Worm (Caenorhabditis elegans) whole organism, young adult: ENCODE measurements around the gene ints-6.
A peak's percentile ranks its signal among the peaks of the same experiment; 100 is the strongest.

Source experiments
- B0336.3 ChIP-seq: fragments of 200-800 bp; sonication (Bioruptor generic); IDR thresholded peaks from 2 replicates; pipeline ENCODE4 v1.3.6; 2022; ENCODE audit warnings: missing genetic modification characterization, missing compliant biosample characterization
- F23B12.7 ChIP-seq: sonication (generic microtip); optimal IDR thresholded peaks from 2 replicates; lab custom pipeline; 2017; ENCODE audit warnings: missing genetic modification characterization, mild to moderate bottlenecking, missing compliant biosample characterization, antibody characterized with exemption, moderate library complexity; ENCODE audit not compliant: insufficient read depth
- F49E8.2 ChIP-seq: sonication (generic microtip); optimal IDR thresholded peaks from 3 replicates; lab custom pipeline; 2017; ENCODE audit warnings: missing genetic modification characterization, mild to moderate bottlenecking, missing compliant biosample characterization, antibody characterized with exemption, moderate library complexity; ENCODE audit not compliant: insufficient read depth
- K12H6.12 ChIP-seq: fragments of 200-800 bp; sonication (Bioruptor generic); optimal IDR thresholded peaks from 2 replicates; lab custom pipeline; 2018; ENCODE audit warnings: mild to moderate bottlenecking, missing genetic modification characterization, missing compliant biosample characterization
- Y53G8AR.9 ChIP-seq: fragments of 200-800 bp; sonication (Bioruptor generic); conservative IDR thresholded peaks from 2 replicates; pipeline ENCODE4 v1.3.6; 2022; ENCODE audit warnings: missing genetic modification reagents, missing genetic modification characterization, missing compliant biosample characterization
- Y67H2A.10 ChIP-seq: fragments of 200-800 bp; sonication (Bioruptor generic); conservative IDR thresholded peaks from 2 replicates; pipeline ENCODE4 v1.3.6; 2022; ENCODE audit warnings: missing genetic modification reagents, missing genetic modification characterization, missing compliant biosample characterization
- Y95B8A.8 ChIP-seq: fragments of 200-800 bp; sonication (Bioruptor generic); IDR thresholded peaks from 2 replicates; pipeline ENCODE4 v1.3.6; 2022; ENCODE audit warnings: missing genetic modification reagents, missing genetic modification characterization, missing compliant biosample characterization
- athp-1 ChIP-seq: sonication (generic microtip); optimal IDR thresholded peaks from 2 replicates; lab custom pipeline; 2017; ENCODE audit warnings: mild to moderate bottlenecking, missing genetic modification characterization, missing compliant biosample characterization
- attf-5 ChIP-seq: fragments of 200-800 bp; sonication (Bioruptor generic); optimal IDR thresholded peaks from 2 replicates; lab custom pipeline; 2018; ENCODE audit warnings: mild to moderate bottlenecking, missing genetic modification characterization, missing compliant biosample characterization
- ceh-100 ChIP-seq: fragments of 200-800 bp; sonication (Bioruptor generic); IDR thresholded peaks from 2 replicates; pipeline ENCODE4 v1.3.6; 2022; ENCODE audit warnings: missing genetic modification reagents, missing genetic modification characterization, missing compliant biosample characterization
- ceh-27 ChIP-seq: fragments of 200-800 bp; sonication (Bioruptor generic); optimal IDR thresholded peaks from 2 replicates; lab custom pipeline; 2018; ENCODE audit warnings: mild to moderate bottlenecking, missing genetic modification characterization, moderate library complexity, missing compliant biosample characterization
- chd-7 ChIP-seq: sonication (generic microtip); optimal IDR thresholded peaks from 2 replicates; lab custom pipeline; 2016; ENCODE audit warnings: mild to moderate bottlenecking, missing genetic modification characterization, moderate library complexity, missing compliant biosample characterization
- die-1 ChIP-seq: sonication (generic microtip); optimal IDR thresholded peaks from 2 replicates; lab custom pipeline; 2016; ENCODE audit warnings: missing genotype, mild to moderate bottlenecking, missing genetic modification characterization, missing compliant biosample characterization
- dox-1 ChIP-seq: fragments of 200-800 bp; sonication (Bioruptor generic); IDR thresholded peaks from 2 replicates; pipeline ENCODE4 v1.3.6; 2022; ENCODE audit warnings: missing genetic modification reagents, missing genetic modification characterization, missing compliant biosample characterization
- dpff-1 ChIP-seq: sonication (generic microtip); optimal IDR thresholded peaks from 2 replicates; lab custom pipeline; 2017; ENCODE audit warnings: mild to moderate bottlenecking, missing genetic modification characterization, missing compliant biosample characterization
- dpl-1 ChIP-seq: fragments of 150-350 bp; optimal IDR thresholded peaks from 2 replicates; lab custom pipeline; 2014; ENCODE audit warnings: missing biosample characterization, missing genetic modification reagents, missing genetic modification characterization
- egl-44 ChIP-seq: fragments of 200-800 bp; sonication (Bioruptor generic); IDR thresholded peaks from 2 replicates; pipeline ENCODE4 v1.3.6; 2022; ENCODE audit warnings: missing genetic modification reagents, missing genetic modification characterization, missing compliant biosample characterization
- ekl-4 ChIP-seq: fragments of 200-800 bp; sonication (Bioruptor generic); IDR thresholded peaks from 2 replicates; pipeline ENCODE4 v1.3.6; 2022; ENCODE audit warnings: missing genetic modification reagents, missing genetic modification characterization, missing compliant biosample characterization
- gei-17 ChIP-seq: fragments of 200-800 bp; sonication (Bioruptor generic); optimal IDR thresholded peaks from 2 replicates; lab custom pipeline; 2018; ENCODE audit warnings: mild to moderate bottlenecking, missing genetic modification characterization, missing compliant biosample characterization
- hmg-1.2 ChIP-seq: fragments of 200-800 bp; sonication (Bioruptor generic); IDR thresholded peaks from 2 replicates; pipeline ENCODE4 v1.3.6; 2022; ENCODE audit warnings: missing genetic modification reagents, missing genetic modification characterization, missing compliant biosample characterization
- hrde-1 ChIP-seq: sonication (generic microtip); optimal IDR thresholded peaks from 2 replicates; lab custom pipeline; 2016; ENCODE audit warnings: missing genetic modification characterization, mild to moderate bottlenecking, missing compliant biosample characterization, moderate library complexity, missing genotype, missing genetic modification reagents, borderline replicate concordance
- lin-26 ChIP-seq: fragments of 200-800 bp; sonication (Bioruptor generic); IDR thresholded peaks from 2 replicates; pipeline ENCODE4 v1.3.6; 2022; ENCODE audit warnings: missing genetic modification reagents, missing genetic modification characterization, missing compliant biosample characterization
- lin-35 ChIP-seq, 3 experiments: fragments of 150-350 bp in 2 of 3; sonication (generic microtip) in 1 of 3; optimal IDR thresholded peaks; 2 replicates each; lab custom pipeline; 2014 to 2018; ENCODE audit warnings: missing biosample characterization in 3 of 3, missing genetic modification characterization in 3 of 3, missing genetic modification reagents in 3 of 3
- lin-54 ChIP-seq: fragments of 200-800 bp; sonication (Bioruptor generic); optimal IDR thresholded peaks from 2 replicates; lab custom pipeline; 2018; ENCODE audit warnings: mild to moderate bottlenecking, missing genetic modification characterization, missing compliant biosample characterization
- lsl-1 ChIP-seq: fragments of 200-800 bp; sonication (Bioruptor generic); optimal IDR thresholded peaks from 2 replicates; lab custom pipeline; 2018; ENCODE audit warnings: mild to moderate bottlenecking, missing genetic modification characterization, moderate library complexity, missing compliant biosample characterization
- madf-3 ChIP-seq: fragments of 200-800 bp; sonication (Bioruptor generic); IDR thresholded peaks from 2 replicates; pipeline ENCODE4 v1.3.6; 2022; ENCODE audit warnings: missing genetic modification reagents, missing genetic modification characterization, missing compliant biosample characterization
- madf-6 ChIP-seq: fragments of 200-800 bp; sonication (Bioruptor generic); IDR thresholded peaks from 2 replicates; pipeline ENCODE4 v1.3.6; 2022; ENCODE audit warnings: missing genetic modification reagents, missing genetic modification characterization, missing compliant biosample characterization
- madf-8 ChIP-seq: fragments of 200-800 bp; sonication (Bioruptor generic); conservative IDR thresholded peaks from 2 replicates; pipeline ENCODE4 v1.3.6; 2022; ENCODE audit warnings: missing genetic modification reagents, missing genetic modification characterization, missing compliant biosample characterization
- mcd-1 ChIP-seq: fragments of 200-800 bp; sonication (Bioruptor generic); IDR thresholded peaks from 2 replicates; pipeline ENCODE4 v1.3.6; 2022; ENCODE audit warnings: missing genetic modification reagents, missing genetic modification characterization, missing compliant biosample characterization
- nfya-1 ChIP-seq: sonication (generic microtip); optimal IDR thresholded peaks from 2 replicates; lab custom pipeline; 2017; ENCODE audit warnings: antibody characterized with exemption, missing compliant biosample characterization, missing genetic modification characterization, borderline replicate concordance; ENCODE audit not compliant: insufficient read depth
- nhr-80 ChIP-seq: sonication (generic microtip); optimal IDR thresholded peaks from 2 replicates; lab custom pipeline; 2016; ENCODE audit warnings: missing genetic modification characterization, missing compliant biosample characterization
- pbrm-1 ChIP-seq: fragments of 200-800 bp; sonication (Bioruptor generic); IDR thresholded peaks from 2 replicates; pipeline ENCODE4 v1.3.6; 2022; ENCODE audit warnings: missing genetic modification reagents, missing genetic modification characterization, missing compliant biosample characterization
- rcor-1 ChIP-seq: fragments of 200-800 bp; sonication (Bioruptor generic); IDR thresholded peaks from 2 replicates; pipeline ENCODE4 v1.3.6; 2022; ENCODE audit warnings: missing genetic modification reagents, missing genetic modification characterization, missing compliant biosample characterization
- rec-8 ChIP-seq, 2 experiments: sonication (generic microtip); optimal IDR thresholded peaks; 2 replicates each; lab custom pipeline; 2016; ENCODE audit warnings: mild to moderate bottlenecking in 2 of 2, missing genetic modification characterization in 2 of 2, missing genetic modification reagents in 2 of 2, missing genotype in 2 of 2, missing biosample characterization in 1 of 2, missing compliant biosample characterization in 1 of 2, moderate library complexity in 1 of 2
- snpc-4 ChIP-seq, 5 experiments: fragments of 150-350 bp in 1 of 5; sonication (generic microtip) in 4 of 5; optimal IDR thresholded peaks; 2 replicates each; lab custom pipeline; 2014 to 2018; ENCODE audit warnings: missing genetic modification characterization in 5 of 5, missing biosample characterization in 3 of 5, antibody characterized with exemption in 2 of 5, mild to moderate bottlenecking in 2 of 5, missing compliant biosample characterization in 2 of 5, missing genotype in 2 of 5, moderate library complexity in 2 of 5, missing genetic modification reagents in 1 of 5
- tbp1 ChIP-seq: fragments of 200-800 bp; sonication (Bioruptor generic); optimal IDR thresholded peaks from 2 replicates; lab custom pipeline; 2018; ENCODE audit warnings: mild to moderate bottlenecking, missing genetic modification characterization, missing compliant biosample characterization
- tlf-1 ChIP-seq: fragments of 200-800 bp; sonication (Bioruptor generic); optimal IDR thresholded peaks from 2 replicates; lab custom pipeline; 2018; ENCODE audit warnings: mild to moderate bottlenecking, missing genetic modification characterization, missing compliant biosample characterization
- unc-130 ChIP-seq: sonication (generic microtip); optimal IDR thresholded peaks from 2 replicates; lab custom pipeline; 2016; ENCODE audit warnings: missing genetic modification reagents, missing genetic modification characterization, missing compliant biosample characterization
- ztf-18 ChIP-seq: sonication (generic microtip); optimal IDR thresholded peaks from 2 replicates; lab custom pipeline; 2016; ENCODE audit warnings: missing genotype, mild to moderate bottlenecking, missing genetic modification characterization, missing compliant biosample characterization
- ztf-22 ChIP-seq: fragments of 200-800 bp; sonication (Bioruptor generic); optimal IDR thresholded peaks from 2 replicates; lab custom pipeline; 2018; ENCODE audit warnings: mild to moderate bottlenecking, missing genetic modification characterization, moderate library complexity, missing compliant biosample characterization
- ztf-25 ChIP-seq: fragments of 200-800 bp; sonication (Bioruptor generic); IDR thresholded peaks from 2 replicates; pipeline ENCODE4 v1.3.6; 2022; ENCODE audit warnings: missing genetic modification reagents, missing genetic modification characterization, missing compliant biosample characterization
- ztf-28 ChIP-seq: fragments of 200-800 bp; sonication (Bioruptor generic); IDR thresholded peaks from 2 replicates; pipeline ENCODE4 v1.3.6; 2022; ENCODE audit warnings: missing genetic modification reagents, missing genetic modification characterization, missing compliant biosample characterization

The ints-6 gene

ce11 chrIV:8686510-8686909 is 5.0 kb upstream of the ints-6 start, which contains the start of gene pole-2 (continued):
- no peak for TF ChIP-seq die-1 (tag; lab: Kevin White, UChicago)
- no peak for TF ChIP-seq ztf-28 (GFP tag; lab: Robert Waterston, UW)
- no peak for TF ChIP-seq gei-17 (GFP tag; lab: Kevin White, UChicago)
- TF ChIP-seq Y53G8AR.9 (GFP tag; lab: Robert Waterston, UW): 0 out of 2 replicates have a peak, but pooled peaks have one; percentile 40
- peak; percentile 3 for TF ChIP-seq F49E8.2 (tag; lab: Kevin White, UChicago)

- TF ChIP-seq Y95B8A.8 (0 out of 2 replicates have a peak, but pooled peaks have one; percentile 11), athp-1 (no peak), ceh-27 (GFP tag; lab: Kevin White, UChicago) (no peak), ekl-4 (GFP tag; lab: Robert Waterston, UW) (no peak), Y67H2A.10 (GFP tag; lab: Robert Waterston, UW) (no peak), lin-54 (no peak)
- TF ChIP-seq, all 124 proteins: peak for 1
Measured at ce11 chrIV:8686966-8687365, 4.6 kb upstream of the ints-6 start.

- TF ChIP-seq lin-35 (GFP tag; optimal IDR thresholded peaks at IDR 0.05; lab: Kevin White, UChicago) (peak; percentile 49 to 94 (median 60)), Y67H2A.10 (GFP tag; lab: Robert Waterston, UW) (no peak), madf-8 (GFP tag; lab: Robert Waterston, UW) (no peak), madf-6 (GFP tag; lab: Robert Waterston, UW) (peak; percentile 65; the same call in 1 of the 2 replicates), dpl-1 (GFP tag; lab: Kevin White, UChicago) (peak; percentile 73), tbp1 (GFP tag; lab: Kevin White, UChicago) (peak; percentile 21), snpc-4 (GFP tag; optimal IDR thresholded peaks at IDR 0.05; lab: Kevin White, UChicago) (peak; percentile 37), snpc-4 (tag; optimal IDR thresholded peaks at IDR 0.05; lab: Kevin White, UChicago) (peak; percentile 51 to 57 (median 55)), ztf-25 (GFP tag; lab: Robert Waterston, UW) (no peak), K12H6.12 (tag; lab: Kevin White, UChicago) (no peak), hrde-1 (tag; lab: Kevin White, UChicago) (no peak), ztf-22 (GFP tag; lab: Kevin White, UChicago) (no peak), B0336.3 (GFP tag; lab: Robert Waterston, UW) (0 out of 2 replicates have a peak, but pooled peaks have one; percentile 42), nfya-1 (tag; lab: Kevin White, UChicago) (no peak), mcd-1 (GFP tag; lab: Robert Waterston, UW) (peak; percentile 76), attf-5 (peak; percentile 79), lsl-1 (GFP tag; lab: Kevin White, UChicago) (peak; percentile 63), dox-1 (GFP tag; lab: Robert Waterston, UW) (no peak; the same call in 1 of the 2 replicates), nhr-80 (tag; lab: Kevin White, UChicago) (peak; percentile 29), ceh-100 (no peak), lin-26 (GFP tag; lab: Robert Waterston, UW) (0 out of 2 replicates have a peak, but pooled peaks have one; percentile 6), F23B12.7 (tag; lab: Kevin White, UChicago) (peak; percentile 2), rec-8 (tag; optimal IDR thresholded peaks at IDR 0.05; lab: Kevin White, UChicago) (no peak), rcor-1 (GFP tag; lab: Robert Waterston, UW) (peak; percentile 42), hmg-1.2 (GFP tag; lab: Robert Waterston, UW) (peak; percentile 37; the same call in 1 of the 2 replicates), chd-7 (peak; percentile 11), pbrm-1 (GFP tag; lab: Robert Waterston, UW) (peak; percentile 43; the same call in 1 of the 2 replicates), unc-130 (GFP tag; lab: Kevin White, UChicago) (peak; percentile 23), tlf-1 (GFP tag; lab: Kevin White, UChicago) (peak; percentile 36), egl-44 (GFP tag; lab: Robert Waterston, UW) (no peak), ztf-18 (tag; lab: Kevin White, UChicago) (peak; percentile 96), madf-3 (GFP tag; lab: Robert Waterston, UW) (0 out of 2 replicates have a peak, but pooled peaks have one; percentile 31), F49E8.2 (tag; lab: Kevin White, UChicago) (peak; percentile 10), gei-17 (GFP tag; lab: Kevin White, UChicago) (no peak), dpff-1 (tag; lab: Kevin White, UChicago) (no peak)
Measured at ce11 chrIV:8687605-8688191, 3.8 kb upstream of the ints-6 start, which contains the start of gene snrp-3. TSS of gene snrp-3 (minus strand) at chrIV:8687810.
